Worm (Caenorhabditis elegans) whole organism, early embryonic: ENCODE data around the gene dmd-7.

Source experiments
- ama-1 ChIP-seq: fragments of 150-350 bp; optimal IDR thresholded peaks from 2 replicates; lab custom pipeline; 2014
- hmbx-1 ChIP-seq: sonication (generic microtip); optimal IDR thresholded peaks from 2 replicates; lab custom pipeline; 2016; ENCODE audit warnings: mild to moderate bottlenecking, missing genetic modification characterization, missing compliant biosample characterization
- hnd-1 ChIP-seq: sonication (generic microtip); optimal IDR thresholded peaks from 2 replicates; lab custom pipeline; 2016; ENCODE audit warnings: missing genetic modification characterization, missing compliant biosample characterization
- tbx-37 ChIP-seq: fragments of 200-800 bp; sonication (Bioruptor generic); conservative IDR thresholded peaks from 2 replicates; pipeline ENCODE4 v1.3.6; 2022; ENCODE audit warnings: missing genetic modification reagents, missing genetic modification characterization, missing compliant biosample characterization

DNA sequence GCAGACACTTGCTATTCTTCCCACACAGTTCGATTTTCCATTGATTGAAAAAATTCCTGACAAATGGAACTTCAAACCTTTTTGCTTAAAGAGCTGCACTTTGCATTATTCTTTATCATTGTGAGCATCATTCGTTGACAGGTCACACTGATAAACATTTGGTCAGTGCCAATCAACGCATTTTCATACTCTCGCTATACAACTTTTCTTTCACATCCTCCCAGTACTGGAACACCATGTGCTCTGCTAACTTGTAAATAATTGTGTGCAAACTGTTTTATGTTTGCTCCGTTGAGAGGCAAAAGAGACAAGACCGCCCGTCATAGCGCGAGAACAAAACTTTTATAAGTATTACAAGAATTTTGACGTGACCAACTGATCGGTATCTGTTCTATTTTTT, 35.2 kb upstream of the dmd-7 start:
- no peak for TF ChIP-seq ama-1 (lab: Kevin White, UChicago)
- TF ChIP-seq hmbx-1: no peak
- no peak for TF ChIP-seq hnd-1
- no peak for TF ChIP-seq tbx-37
